Fruit fly (Drosophila melanogaster) whole organism, wandering third instar larva: ENCODE measurements around the gene Drice.
A peak's percentile ranks its signal among the peaks of the same experiment; 100 is the strongest.

Source experiments
- Abd-B ChIP-seq: fragments of >200 bp; optimal IDR thresholded peaks from 2 replicates; lab custom pipeline; 2017; ENCODE audit warnings: missing biosample characterization, missing genetic modification characterization
- CG32264 ChIP-seq: fragments of 200-800 bp; sonication (Bioruptor generic); optimal IDR thresholded peaks from 2 replicates; lab custom pipeline; 2016; ENCODE audit warnings: missing biosample characterization, missing genetic modification characterization
- CG9705 ChIP-seq: fragments of 200-800 bp; sonication (Bioruptor generic); optimal IDR thresholded peaks from 2 replicates; lab custom pipeline; 2018; ENCODE audit warnings: missing biosample characterization, mild to moderate bottlenecking, missing genetic modification characterization
- CrebA ChIP-seq: fragments of 200-800 bp; sonication (Bioruptor generic); optimal IDR thresholded peaks from 2 replicates; lab custom pipeline; 2016; ENCODE audit warnings: missing biosample characterization, mild to moderate bottlenecking, missing genetic modification characterization, borderline replicate concordance
- Dfd ChIP-seq: fragments of >200 bp; optimal IDR thresholded peaks from 2 replicates; lab custom pipeline; 2017; ENCODE audit warnings: missing biosample characterization, missing genetic modification characterization
- Dif ChIP-seq: fragments of 200-275, 200-300 bp; sonication (Bioruptor generic); optimal IDR thresholded peaks from 2 replicates; lab custom pipeline; 2018; ENCODE audit warnings: missing biosample characterization, missing genetic modification characterization; ENCODE audit not compliant: partially characterized antibody
- GATAd ChIP-seq: sonication (Bioruptor generic); optimal IDR thresholded peaks from 2 replicates; lab custom pipeline; 2016; ENCODE audit warnings: missing biosample characterization, missing genetic modification characterization
- HLH106 ChIP-seq: fragments of 200-800 bp; optimal IDR thresholded peaks from 3 replicates; lab custom pipeline; 2019; ENCODE audit warnings: missing biosample characterization, mild to moderate bottlenecking, missing genetic modification characterization, moderate library complexity
- Hnf4 ChIP-seq: fragments of 200-800 bp; sonication (Bioruptor generic); optimal IDR thresholded peaks from 2 replicates; lab custom pipeline; 2016; ENCODE audit warnings: missing biosample characterization, mild to moderate bottlenecking, missing genetic modification characterization
- Hr78 ChIP-seq: fragments of >200 bp; optimal IDR thresholded peaks from 2 replicates; lab custom pipeline; 2017; ENCODE audit warnings: missing biosample characterization, missing genetic modification characterization
- Hr83 ChIP-seq: fragments of 200-300 bp; sonication (Bioruptor generic); optimal IDR thresholded peaks from 2 replicates; lab custom pipeline; 2016; ENCODE audit warnings: missing biosample characterization, mild to moderate bottlenecking, missing genetic modification characterization, moderate library complexity; ENCODE audit not compliant: poor library complexity, severe bottlenecking
- Jra ChIP-seq: sonication (Bioruptor generic); optimal IDR thresholded peaks from 2 replicates; lab custom pipeline; 2016; ENCODE audit warnings: missing biosample characterization, missing genetic modification characterization
- Mio ChIP-seq: sonication (Bioruptor generic); optimal IDR thresholded peaks from 2 replicates; lab custom pipeline; 2016; ENCODE audit warnings: missing biosample characterization, missing genetic modification characterization
- Myc ChIP-seq: fragments of >200 bp; optimal IDR thresholded peaks from 2 replicates; lab custom pipeline; 2017
- N ChIP-seq: fragments of >200 bp; optimal IDR thresholded peaks from 2 replicates; lab custom pipeline; 2018; ENCODE audit warnings: missing biosample characterization, missing external identifiers, missing genetic modification characterization
- OdsH ChIP-seq: fragments of 200-800 bp; sonication (Bioruptor generic); optimal IDR thresholded peaks from 2 replicates; lab custom pipeline; 2016; ENCODE audit warnings: missing biosample characterization, mild to moderate bottlenecking, missing genetic modification characterization
- Rel ChIP-seq, 2 experiments: fragments of 200-800 bp; sonication (Bioruptor generic) in 1 of 2; optimal IDR thresholded peaks; 2 replicates in 1 of 2; 3 replicates in 1 of 2; lab custom pipeline; 2016 to 2019; ENCODE audit warnings: mild to moderate bottlenecking in 2 of 2, missing biosample characterization in 2 of 2, missing genetic modification characterization in 2 of 2, moderate library complexity in 1 of 2
- Sp1 ChIP-seq: fragments of 200-800 bp; sonication (Bioruptor generic); optimal IDR thresholded peaks from 3 replicates; lab custom pipeline; 2019; ENCODE audit warnings: missing biosample characterization, mild to moderate bottlenecking, missing genetic modification characterization, moderate library complexity
- Vsx2 ChIP-seq: fragments of 200-300, 225-300 bp; sonication (Bioruptor generic); optimal IDR thresholded peaks from 2 replicates; lab custom pipeline; 2018; ENCODE audit warnings: missing biosample characterization, missing genetic modification characterization; ENCODE audit not compliant: partially characterized antibody
- br ChIP-seq: fragments of 200-800 bp; sonication (Bioruptor generic); optimal IDR thresholded peaks from 2 replicates; lab custom pipeline; 2016; ENCODE audit warnings: missing biosample characterization, missing genetic modification characterization
- brk ChIP-seq: fragments of 200-800 bp; sonication (Bioruptor generic); optimal IDR thresholded peaks from 2 replicates; lab custom pipeline; 2016; ENCODE audit warnings: missing biosample characterization, mild to moderate bottlenecking, missing genetic modification characterization
- dl ChIP-seq, 2 experiments: fragments of 175-275, 200-275 bp in 1 of 2; fragments of 200-275 bp in 1 of 2; sonication (Bioruptor generic); optimal IDR thresholded peaks; lab custom pipeline; 2018; ENCODE audit warnings: mild to moderate bottlenecking in 2 of 2, missing biosample characterization in 2 of 2, missing genetic modification characterization in 2 of 2, moderate library complexity in 2 of 2; ENCODE audit not compliant: partially characterized antibody in 2 of 2, insufficient read depth in 1 of 2
- dmrt93B ChIP-seq: fragments of 200-800 bp; sonication (Bioruptor generic); optimal IDR thresholded peaks from 2 replicates; lab custom pipeline; 2018; ENCODE audit warnings: missing biosample characterization, mild to moderate bottlenecking, missing genetic modification characterization
- dsf ChIP-seq: sonication (Bioruptor generic); optimal IDR thresholded peaks from 2 replicates; lab custom pipeline; 2016; ENCODE audit warnings: missing biosample characterization, missing genetic modification characterization, borderline replicate concordance
- ey ChIP-seq: fragments of 200-800 bp; sonication (Bioruptor generic); optimal IDR thresholded peaks from 2 replicates; lab custom pipeline; 2016; ENCODE audit warnings: missing biosample characterization, missing genetic modification characterization
- foxo ChIP-seq, 2 experiments: fragments of 200-800 bp; sonication (Bioruptor generic); optimal IDR thresholded peaks; 2 replicates in 1 of 2; 3 replicates in 1 of 2; lab custom pipeline; 2016 to 2017; ENCODE audit warnings: missing biosample characterization in 2 of 2, missing genetic modification characterization in 2 of 2
- fru ChIP-seq: fragments of 200-800 bp; sonication (Bioruptor generic); optimal IDR thresholded peaks from 3 replicates; lab custom pipeline; 2016; ENCODE audit warnings: missing biosample characterization, mild to moderate bottlenecking, missing genetic modification characterization
- h ChIP-seq: fragments of 200-800 bp; sonication (Bioruptor generic); optimal IDR thresholded peaks from 3 replicates; lab custom pipeline; 2016; ENCODE audit warnings: missing biosample characterization, mild to moderate bottlenecking, missing genetic modification characterization
- jim ChIP-seq: fragments of 175-275, 200-325 bp; sonication (Bioruptor generic); optimal IDR thresholded peaks from 2 replicates; lab custom pipeline; 2016; ENCODE audit warnings: missing biosample characterization, mild to moderate bottlenecking, missing genetic modification characterization
- lola ChIP-seq: fragments of >200 bp; optimal IDR thresholded peaks from 2 replicates; lab custom pipeline; 2017; ENCODE audit warnings: missing biosample characterization, missing genetic modification characterization
- pan ChIP-seq: fragments of >200 bp; optimal IDR thresholded peaks from 2 replicates; lab custom pipeline; 2017
- psq ChIP-seq: fragments of 200-800 bp; sonication (Bioruptor generic); optimal IDR thresholded peaks from 3 replicates; lab custom pipeline; 2017; ENCODE audit warnings: missing biosample characterization, mild to moderate bottlenecking, missing genetic modification characterization, moderate library complexity
- rgr ChIP-seq: fragments of 200-800 bp; sonication (Bioruptor generic); optimal IDR thresholded peaks from 3 replicates; lab custom pipeline; 2016; ENCODE audit warnings: missing biosample characterization, mild to moderate bottlenecking, missing genetic modification characterization
- sage ChIP-seq: fragments of 200-800 bp; sonication (Bioruptor generic); optimal IDR thresholded peaks from 2 replicates; lab custom pipeline; 2016; ENCODE audit warnings: missing biosample characterization, mild to moderate bottlenecking, missing genetic modification characterization
- sv ChIP-seq: fragments of 200-800 bp; sonication (Bioruptor generic); optimal IDR thresholded peaks from 3 replicates; lab custom pipeline; 2016; ENCODE audit warnings: missing biosample characterization, missing genetic modification characterization
- tai ChIP-seq: sonication (Bioruptor generic); optimal IDR thresholded peaks from 2 replicates; lab custom pipeline; 2016; ENCODE audit warnings: missing biosample characterization, missing genetic modification characterization
- usp ChIP-seq: fragments of >200 bp; optimal IDR thresholded peaks from 2 replicates; lab custom pipeline; 2017; ENCODE audit warnings: missing biosample characterization, missing genetic modification characterization
- woc ChIP-seq: sonication (Bioruptor generic); optimal IDR thresholded peaks from 2 replicates; lab custom pipeline; 2016; ENCODE audit warnings: missing biosample characterization, mild to moderate bottlenecking, missing genetic modification characterization

The Drice gene

DNA sequence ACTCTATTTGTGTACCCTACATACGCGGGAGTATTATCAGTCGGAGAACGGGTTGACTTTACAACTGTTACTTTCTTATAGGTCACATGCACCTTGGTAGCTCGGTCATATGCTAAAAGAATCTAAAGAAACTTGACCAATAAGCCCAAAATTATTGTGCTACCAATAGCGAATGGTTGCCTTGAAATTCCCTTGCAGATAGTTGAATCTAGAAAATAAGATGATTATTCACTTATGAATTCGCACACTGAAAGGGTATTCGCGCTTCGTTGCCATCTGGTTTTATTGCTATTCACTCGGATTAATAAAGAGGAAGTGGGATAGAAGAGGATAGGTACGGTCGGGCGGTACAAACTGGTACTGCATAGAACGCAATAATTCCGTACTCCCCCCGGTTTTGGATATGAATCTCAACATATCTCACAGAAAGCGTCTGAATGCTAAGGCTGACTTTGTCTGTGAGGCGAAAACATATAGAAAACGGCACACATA, 25.6 kb upstream of the Drice start:
- TF ChIP-seq Vsx2 (GFP tag; lab: Kevin White, UChicago) (no peak), dsf (GFP tag; lab: Kevin White, UChicago) (no peak), Rel (GFP tag; optimal IDR thresholded peaks at IDR 0.05; lab: Kevin White, UChicago) (no peak), Rel (tag; optimal IDR thresholded peaks at IDR 0.05; lab: Kevin White, UChicago) (peak; percentile 90), br (GFP tag; lab: Kevin White, UChicago) (peak; percentile 84), Jra (GFP tag; lab: Kevin White, UChicago) (no peak), Myc (lab: Kevin White, UChicago) (no peak), brk (no peak), psq (GFP tag; lab: Kevin White, UChicago) (no peak), pan (lab: Kevin White, UChicago) (no peak), CG32264 (peak; percentile 52), sage (no peak), OdsH (GFP tag; lab: Kevin White, UChicago) (peak; percentile 77), fru (GFP tag; lab: Kevin White, UChicago) (peak; percentile 80), h (GFP tag; lab: Kevin White, UChicago) (peak; percentile 69), Hr78 (GFP tag; lab: Kevin White, UChicago) (no peak), dl (GFP tag; optimal IDR thresholded peaks at IDR 0.05; lab: Kevin White, UChicago; ENCODE audit: insufficient read depth in 1 of 2, partially characterized antibody in 2 of 2) (no peak), Abd-B (GFP tag; lab: Kevin White, UChicago) (no peak), N (no peak), sv (GFP tag; lab: Kevin White, UChicago) (peak; percentile 75), rgr (GFP tag; lab: Kevin White, UChicago) (peak; percentile 78), woc (peak; percentile 79), Dfd (GFP tag; lab: Kevin White, UChicago) (no peak), jim (no peak), tai (GFP tag; lab: Kevin White, UChicago) (peak; percentile 43), CrebA (no peak), foxo (GFP tag; optimal IDR thresholded peaks at IDR 0.05; lab: Kevin White, UChicago) (peak; percentile 51 to 85), Hr83 (no peak), ey (GFP tag; lab: Kevin White, UChicago) (peak; percentile 90), Sp1 (peak; percentile 77), HLH106 (peak; percentile 81), Dif (GFP tag; lab: Kevin White, UChicago) (no peak), CG9705 (GFP tag; lab: Kevin White, UChicago) (peak; percentile 58), GATAd (GFP tag; lab: Kevin White, UChicago) (no peak), dmrt93B (GFP tag; lab: Kevin White, UChicago) (peak; percentile 61), Hnf4 (GFP tag; lab: Kevin White, UChicago) (peak; percentile 38), Mio (GFP tag; lab: Kevin White, UChicago) (peak; percentile 46)

- TF ChIP-seq lola (GFP tag; lab: Kevin White, UChicago) (no peak), Jra (GFP tag; lab: Kevin White, UChicago) (no peak), Sp1 (no peak), brk (peak; percentile 15), sv (GFP tag; lab: Kevin White, UChicago) (no peak), CG9705 (GFP tag; lab: Kevin White, UChicago) (no peak), fru (GFP tag; lab: Kevin White, UChicago) (no peak), dl (GFP tag; optimal IDR thresholded peaks at IDR 0.05; lab: Kevin White, UChicago; ENCODE audit: insufficient read depth in 1 of 2, partially characterized antibody in 2 of 2) (peak; percentile 98 to 99), Hr78 (GFP tag; lab: Kevin White, UChicago) (no peak), br (GFP tag; lab: Kevin White, UChicago) (no peak), N (no peak), Vsx2 (GFP tag; lab: Kevin White, UChicago) (peak; percentile 98), woc (no peak), pan (lab: Kevin White, UChicago) (no peak), dmrt93B (GFP tag; lab: Kevin White, UChicago) (no peak), GATAd (GFP tag; lab: Kevin White, UChicago) (no peak), Hnf4 (GFP tag; lab: Kevin White, UChicago) (no peak), Abd-B (GFP tag; lab: Kevin White, UChicago) (no peak), OdsH (GFP tag; lab: Kevin White, UChicago) (peak; percentile 9), CrebA (peak; percentile 82), psq (GFP tag; lab: Kevin White, UChicago) (peak; percentile 81), jim (peak; percentile 54), CG32264 (peak; percentile 49), rgr (GFP tag; lab: Kevin White, UChicago) (peak; percentile 24), usp (no peak), dsf (GFP tag; lab: Kevin White, UChicago) (no peak), sage (peak; percentile 45), Myc (lab: Kevin White, UChicago) (no peak), foxo (GFP tag; optimal IDR thresholded peaks at IDR 0.05; lab: Kevin White, UChicago) (no peak), Mio (GFP tag; lab: Kevin White, UChicago) (no peak), h (GFP tag; lab: Kevin White, UChicago) (peak; percentile 10), ey (GFP tag; lab: Kevin White, UChicago) (no peak), Dfd (GFP tag; lab: Kevin White, UChicago) (no peak), Dif (GFP tag; lab: Kevin White, UChicago) (peak; percentile 100), Hr83 (peak; percentile 62), tai (GFP tag; lab: Kevin White, UChicago) (no peak), HLH106 (no peak), Rel (GFP tag; optimal IDR thresholded peaks at IDR 0.05; lab: Kevin White, UChicago) (peak; percentile 43), Rel (tag; optimal IDR thresholded peaks at IDR 0.05; lab: Kevin White, UChicago) (peak; percentile 70)
These were observed 24.9 kb upstream of the Drice start for dm6 chr3R:29774360-29775193.
